Fruit fly (Drosophila melanogaster) whole organism, pupa: ENCODE results near the gene alphaSnap.

Experiments
- CG12605 ChIP-seq: fragments of 200-800 bp; sonication (Bioruptor generic); IDR thresholded peaks from 2 replicates; pipeline ENCODE4 v1.3.6; 2022; ENCODE audit warnings: missing biosample characterization, missing genetic modification characterization
- CG13204 ChIP-seq: fragments of 200-800 bp; sonication (Bioruptor generic); optimal IDR thresholded peaks from 2 replicates; lab custom pipeline; 2018; ENCODE audit warnings: missing biosample characterization, mild to moderate bottlenecking, missing genetic modification characterization, moderate library complexity
- CG15710 ChIP-seq: fragments of 200-800 bp; sonication (Bioruptor generic); optimal IDR thresholded peaks from 2 replicates; lab custom pipeline; 2018; ENCODE audit warnings: missing biosample characterization, mild to moderate bottlenecking, missing genetic modification characterization, moderate library complexity
- CG32121 ChIP-seq: fragments of 200-800 bp; sonication (Bioruptor generic); IDR thresholded peaks from 2 replicates; pipeline ENCODE4 v1.3.6; 2022; ENCODE audit warnings: missing biosample characterization, missing genetic modification characterization
- CG34367 ChIP-seq: fragments of 200-800 bp; sonication (Bioruptor generic); optimal IDR thresholded peaks from 2 replicates; lab custom pipeline; 2018; ENCODE audit warnings: missing biosample characterization, mild to moderate bottlenecking, missing genetic modification characterization
- CG4496 ChIP-seq: fragments of 200-800 bp; sonication (Bioruptor generic); IDR thresholded peaks from 3 replicates; pipeline ENCODE4 v1.3.6; 2022; ENCODE audit warnings: missing biosample characterization, missing genetic modification characterization
- CG8159 ChIP-seq: fragments of 200-800 bp; sonication (Bioruptor generic); optimal IDR thresholded peaks from 3 replicates; lab custom pipeline; 2018; ENCODE audit warnings: missing biosample characterization, mild to moderate bottlenecking, missing genetic modification characterization, moderate library complexity
- CG9948 ChIP-seq: fragments of 200-800 bp; sonication (Bioruptor generic); optimal IDR thresholded peaks from 2 replicates; lab custom pipeline; 2018; ENCODE audit warnings: missing biosample characterization, mild to moderate bottlenecking, missing genetic modification characterization, moderate library complexity
- D1 ChIP-seq: fragments of 200-800 bp; sonication (Bioruptor generic); optimal IDR thresholded peaks from 2 replicates; lab custom pipeline; 2018; ENCODE audit warnings: missing biosample characterization, mild to moderate bottlenecking, missing genetic modification characterization, moderate library complexity
- EcR ChIP-seq: fragments of 200-800 bp; sonication (Bioruptor generic); optimal IDR thresholded peaks from 3 replicates; lab custom pipeline; 2019; ENCODE audit warnings: missing biosample characterization, missing genetic modification characterization, mild to moderate bottlenecking, moderate library complexity, missing genetic modification reagents
- Ets98B ChIP-seq: fragments of 200-800 bp; sonication (Bioruptor generic); IDR thresholded peaks from 2 replicates; pipeline ENCODE4 v1.3.6; 2022; ENCODE audit warnings: missing biosample characterization, missing genetic modification characterization
- Pif1A ChIP-seq: fragments of 200-800 bp; sonication (Bioruptor generic); optimal IDR thresholded peaks from 3 replicates; lab custom pipeline; 2016; ENCODE audit warnings: missing biosample characterization, missing genetic modification characterization
- Pif1B ChIP-seq: fragments of 200-800 bp; sonication (Bioruptor generic); optimal IDR thresholded peaks from 3 replicates; lab custom pipeline; 2016; ENCODE audit warnings: missing biosample characterization, missing genetic modification characterization
- Snoo ChIP-seq: fragments of 200-800 bp; sonication (Bioruptor generic); optimal IDR thresholded peaks from 3 replicates; lab custom pipeline; 2017; ENCODE audit warnings: missing biosample characterization, mild to moderate bottlenecking, missing genetic modification characterization, inconsistent platforms
- fd96Ca ChIP-seq: fragments of 200-800 bp; sonication (Bioruptor generic); IDR thresholded peaks from 3 replicates; pipeline ENCODE4 v1.3.6; 2022; ENCODE audit warnings: missing biosample characterization, missing genetic modification characterization
- gl ChIP-seq: fragments of 200-800 bp; sonication (Bioruptor generic); optimal IDR thresholded peaks from 2 replicates; lab custom pipeline; 2018; ENCODE audit warnings: missing biosample characterization, mild to moderate bottlenecking, missing genetic modification characterization
- rn ChIP-seq: fragments of 200-800 bp; sonication (Bioruptor generic); IDR thresholded peaks from 2 replicates; pipeline ENCODE4 v1.3.6; 2022; ENCODE audit warnings: missing biosample characterization, missing genetic modification characterization

Gene alphaSnap

dm6 chr3L:20354363-20354762 is 40.9 kb downstream of the alphaSnap start:
- TF ChIP-seq EcR (GFP tag; lab: Kevin White, UChicago) (no peak), Ets98B (GFP tag; lab: Robert Waterston, UW) (no peak), CG15710 (no peak), CG4496 (GFP tag; lab: Robert Waterston, UW) (no peak), CG32121 (GFP tag; lab: Robert Waterston, UW) (no peak)

DNA sequence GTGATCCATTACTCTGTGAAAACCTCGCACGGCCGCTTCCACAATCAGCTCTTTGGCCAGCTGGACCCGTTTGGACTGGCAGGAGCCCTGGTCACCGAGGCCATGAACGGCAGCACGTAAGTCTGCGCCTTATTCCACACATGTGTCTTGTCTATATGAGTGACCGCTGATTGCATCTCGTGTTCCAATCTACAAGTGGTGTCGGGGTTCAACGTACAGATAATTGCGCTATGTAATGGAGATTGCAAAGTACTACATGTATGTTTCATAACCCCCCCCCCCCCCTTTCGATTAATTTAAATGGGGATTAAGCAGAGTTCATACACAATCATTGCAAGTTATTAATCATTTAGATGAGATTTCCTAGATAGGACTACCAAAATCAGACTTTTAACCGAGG is 41.4 kb downstream of the alphaSnap start:
- TF ChIP-seq Snoo (tag; lab: Kevin White, UChicago): no peak
- no peak for TF ChIP-seq CG32121 (GFP tag; lab: Robert Waterston, UW)
- TF ChIP-seq CG9948: no peak
- no peak for TF ChIP-seq CG8159 (tag; lab: Kevin White, UChicago)
- no peak for TF ChIP-seq Pif1A (GFP tag; lab: Kevin White, UChicago)
- TF ChIP-seq EcR (GFP tag; lab: Kevin White, UChicago): peak; percentile 82

dm6 chr3L:20356613-20357012 is 43.2 kb downstream of the alphaSnap start, which contains the start of gene kin17:
TSS of gene kin17 (plus strand) at chr3L:20356807.
- TF ChIP-seq EcR (GFP tag; lab: Kevin White, UChicago): no peak
- no peak for TF ChIP-seq CG8159 (tag; lab: Kevin White, UChicago)
- TF ChIP-seq Pif1B (GFP tag; lab: Kevin White, UChicago): no peak

DNA sequence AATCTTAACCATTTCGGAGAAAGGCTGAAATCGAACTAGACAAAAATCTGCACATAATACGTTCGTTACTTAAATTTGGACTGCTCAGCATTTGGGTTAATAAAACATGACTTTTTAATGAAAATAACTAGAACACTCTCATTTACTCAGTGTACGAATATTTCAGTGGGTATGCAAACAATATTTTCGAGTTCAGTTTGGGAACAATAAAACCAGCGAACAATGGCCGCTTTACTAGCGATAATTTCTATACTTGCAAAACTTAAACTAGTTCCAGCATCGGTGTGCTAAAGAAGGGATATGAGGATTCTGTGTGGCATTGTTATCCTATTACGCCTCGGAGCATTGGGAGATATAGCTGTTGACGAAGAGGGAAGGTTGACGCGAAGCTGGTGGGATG is 44.8 kb downstream of the alphaSnap start, which contains the start of gene CG5665:
Gene CG5665, plus strand, starts transcription at position 301 of the 400 bp plus-strand sequence.
- TF ChIP-seq EcR (GFP tag; lab: Kevin White, UChicago) (no peak), fd96Ca (no peak), CG34367 (tag; lab: Kevin White, UChicago) (no peak), CG12605 (GFP tag; lab: Robert Waterston, UW) (no peak), CG15710 (no peak), Pif1B (GFP tag; lab: Kevin White, UChicago) (no peak), CG13204 (no peak), Pif1A (GFP tag; lab: Kevin White, UChicago) (no peak), CG9948 (no peak), CG8159 (tag; lab: Kevin White, UChicago) (no peak), CG4496 (GFP tag; lab: Robert Waterston, UW) (no peak), D1 (tag; lab: Kevin White, UChicago) (no peak)

DNA sequence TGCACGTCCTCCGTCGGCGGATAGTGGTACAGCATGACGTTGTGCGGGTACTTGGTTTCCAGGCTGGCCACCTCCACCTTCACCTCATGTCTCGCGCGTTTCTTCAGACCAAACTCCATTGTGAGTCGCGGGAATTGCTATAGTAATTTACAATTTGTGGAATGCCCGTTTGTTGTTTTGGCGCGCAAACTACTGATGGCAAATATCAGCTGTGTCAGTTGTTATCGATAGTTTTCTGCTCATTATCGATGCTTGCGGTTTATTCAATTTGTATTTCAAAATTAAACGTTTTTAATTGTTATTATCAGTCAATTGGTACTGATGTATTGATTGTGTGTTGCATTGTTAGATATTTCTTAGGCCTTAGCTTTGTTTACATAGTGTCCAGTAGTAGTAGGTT is 48.0 kb downstream of the alphaSnap start, which contains the start of gene Prim2:
Gene Prim2, minus strand, starts transcription at position 197 of the 400 bp plus-strand sequence.
- TF ChIP-seq Ets98B (GFP tag; lab: Robert Waterston, UW): no peak
- TF ChIP-seq D1 (tag; lab: Kevin White, UChicago): no peak
- TF ChIP-seq CG12605 (GFP tag; lab: Robert Waterston, UW): no peak
- TF ChIP-seq, all 21 proteins: peak for 0

dm6 chr3L:20366074-20366473 is 52.6 kb downstream of the alphaSnap start:
- TF ChIP-seq Pif1A (GFP tag; lab: Kevin White, UChicago): no peak
- no peak for TF ChIP-seq CG13204
- no peak for TF ChIP-seq fd96Ca
- no peak for TF ChIP-seq CG4496 (GFP tag; lab: Robert Waterston, UW)
- no peak for TF ChIP-seq CG12605 (GFP tag; lab: Robert Waterston, UW)
- no peak for TF ChIP-seq Snoo (tag; lab: Kevin White, UChicago)
- TF ChIP-seq rn (GFP tag; lab: Robert Waterston, UW): no peak
- no peak for TF ChIP-seq Ets98B (GFP tag; lab: Robert Waterston, UW)
- no peak for TF ChIP-seq gl (tag; lab: Kevin White, UChicago)
- no peak for TF ChIP-seq CG34367 (tag; lab: Kevin White, UChicago)
